Worm (Caenorhabditis elegans) whole organism, L1 larva: ENCODE measurements around the gene C27D9.2.

ENCODE experiments used
- C34B4.2 ChIP-seq: sonication (generic microtip); optimal IDR thresholded peaks from 2 replicates; lab custom pipeline; 2017; ENCODE audit warnings: mild to moderate bottlenecking, missing genetic modification characterization, missing compliant biosample characterization
- F16B12.6 ChIP-seq: fragments of 150-350 bp; optimal IDR thresholded peaks from 2 replicates; lab custom pipeline; 2014; ENCODE audit warnings: missing biosample characterization, missing genetic modification characterization
- alr-1 ChIP-seq: fragments of 200-800 bp; sonication (Bioruptor generic); optimal IDR thresholded peaks from 2 replicates; lab custom pipeline; 2018; ENCODE audit warnings: borderline replicate concordance, mild to moderate bottlenecking, missing genetic modification characterization, missing compliant biosample characterization
- ama-1 ChIP-seq: fragments of 150-350 bp; optimal IDR thresholded peaks from 2 replicates; lab custom pipeline; 2014
- blmp-1 ChIP-seq: fragments of 150-350 bp; optimal IDR thresholded peaks from 2 replicates; lab custom pipeline; 2014; ENCODE audit warnings: missing biosample characterization, missing genetic modification characterization
- ceh-63 ChIP-seq: fragments of 200-800 bp; sonication (Bioruptor generic); optimal IDR thresholded peaks from 2 replicates; lab custom pipeline; 2018; ENCODE audit warnings: mild to moderate bottlenecking, missing genetic modification characterization, missing compliant biosample characterization
- ceh-8 ChIP-seq: fragments of 200-800 bp; sonication (Bioruptor generic); optimal IDR thresholded peaks from 2 replicates; lab custom pipeline; 2018; ENCODE audit warnings: mild to moderate bottlenecking, missing genetic modification characterization, moderate library complexity, missing compliant biosample characterization
- ceh-82 ChIP-seq, 3 experiments: fragments of 150-350 bp in 1 of 3; sonication (generic microtip) in 2 of 3; optimal IDR thresholded peaks; 2 replicates each; lab custom pipeline; 2014 to 2017; ENCODE audit warnings: missing biosample characterization in 3 of 3, missing genetic modification characterization in 3 of 3
- ces-1 ChIP-seq: fragments of 150-350 bp; optimal IDR thresholded peaks from 2 replicates; lab custom pipeline; 2014; ENCODE audit warnings: missing biosample characterization, missing genetic modification reagents, missing genetic modification characterization
- dpl-1 ChIP-seq, 3 experiments: fragments of 150-350 bp in 2 of 3; sonication (generic microtip) in 1 of 3; optimal IDR thresholded peaks; 2 replicates each; lab custom pipeline; 2014 to 2017; ENCODE audit warnings: missing biosample characterization in 3 of 3, missing genetic modification characterization in 3 of 3, missing genetic modification reagents in 3 of 3
- egl-13 ChIP-seq: sonication (generic microtip); optimal IDR thresholded peaks from 2 replicates; lab custom pipeline; 2016; ENCODE audit warnings: missing genotype, missing genetic modification reagents, missing genetic modification characterization, missing compliant biosample characterization
- elt-2 ChIP-seq: sonication (generic microtip); optimal IDR thresholded peaks from 2 replicates; lab custom pipeline; 2016; ENCODE audit warnings: missing genetic modification characterization, mild to moderate bottlenecking, inconsistent platforms, missing compliant biosample characterization, missing genetic modification reagents
- elt-3 ChIP-seq, 6 experiments: fragments of 150-350 bp in 1 of 6; sonication (generic microtip); optimal IDR thresholded peaks; 2 replicates each; lab custom pipeline; 2017 to 2018; ENCODE audit warnings: missing biosample characterization in 6 of 6, missing genetic modification characterization in 6 of 6, inconsistent platforms in 1 of 6
- fkh-10 ChIP-seq: sonication (generic microtip); optimal IDR thresholded peaks from 2 replicates; lab custom pipeline; 2017; ENCODE audit warnings: missing biosample characterization, missing genetic modification reagents, missing genetic modification characterization
- fkh-8 ChIP-seq: sonication (generic microtip); optimal IDR thresholded peaks from 2 replicates; lab custom pipeline; 2016; ENCODE audit warnings: mild to moderate bottlenecking, missing genetic modification characterization, missing compliant biosample characterization
- grh-1 ChIP-seq: fragments of 200-800 bp; sonication (Bioruptor generic); IDR thresholded peaks from 2 replicates; pipeline ENCODE4 v1.3.6; 2022; ENCODE audit warnings: missing genetic modification reagents, missing genetic modification characterization, missing compliant biosample characterization
- hlh-17 ChIP-seq: fragments of 200-800 bp; sonication (Bioruptor generic); optimal IDR thresholded peaks from 2 replicates; lab custom pipeline; 2018; ENCODE audit warnings: missing genetic modification characterization, mild to moderate bottlenecking, missing compliant biosample characterization, moderate library complexity, borderline replicate concordance
- hpl-2 ChIP-seq: fragments of 150-350 bp; optimal IDR thresholded peaks from 2 replicates; lab custom pipeline; 2014; ENCODE audit warnings: missing biosample characterization, missing genetic modification reagents, missing genetic modification characterization
- irx-1 ChIP-seq: sonication (generic microtip); optimal IDR thresholded peaks from 2 replicates; lab custom pipeline; 2016; ENCODE audit warnings: missing genetic modification characterization, missing compliant biosample characterization
- isw-1 ChIP-seq: fragments of 200-800 bp; sonication (Bioruptor generic); IDR thresholded peaks from 2 replicates; pipeline ENCODE4 v1.3.6; 2022; ENCODE audit warnings: missing genetic modification characterization, missing compliant biosample characterization
- lin-14 ChIP-seq: fragments of 200-800 bp; sonication (Bioruptor generic); optimal IDR thresholded peaks from 2 replicates; lab custom pipeline; 2018; ENCODE audit warnings: mild to moderate bottlenecking, missing genetic modification characterization, moderate library complexity, missing compliant biosample characterization
- mab-9 ChIP-seq: fragments of 200-800 bp; sonication (Bioruptor generic); IDR thresholded peaks from 2 replicates; pipeline ENCODE4 v1.3.6; 2022; ENCODE audit warnings: missing genetic modification reagents, missing genetic modification characterization, missing compliant biosample characterization
- mef-2 ChIP-seq: fragments of 150-350 bp; optimal IDR thresholded peaks from 2 replicates; lab custom pipeline; 2014; ENCODE audit warnings: missing biosample characterization, missing genetic modification characterization
- nhr-11 ChIP-seq: fragments of 150-350 bp; optimal IDR thresholded peaks from 2 replicates; lab custom pipeline; 2014; ENCODE audit warnings: missing biosample characterization, missing genetic modification characterization
- nhr-19 ChIP-seq: fragments of 200-800 bp; sonication (Bioruptor generic); conservative IDR thresholded peaks from 2 replicates; pipeline ENCODE4 v1.3.6; 2022; ENCODE audit warnings: missing genetic modification characterization, missing compliant biosample characterization
- nhr-20 ChIP-seq: sonication (generic microtip); optimal IDR thresholded peaks from 2 replicates; lab custom pipeline; 2016; ENCODE audit warnings: mild to moderate bottlenecking, missing genetic modification characterization, missing compliant biosample characterization
- nhr-237 ChIP-seq: fragments of 150-350 bp; optimal IDR thresholded peaks from 2 replicates; lab custom pipeline; 2014; ENCODE audit warnings: missing biosample characterization, missing genetic modification characterization
- nhr-47 ChIP-seq: sonication (generic microtip); optimal IDR thresholded peaks from 2 replicates; lab custom pipeline; 2016; ENCODE audit warnings: mild to moderate bottlenecking, missing genetic modification characterization, moderate library complexity, missing compliant biosample characterization
- nhr-71 ChIP-seq: sonication (generic microtip); optimal IDR thresholded peaks from 2 replicates; lab custom pipeline; 2016; ENCODE audit warnings: mild to moderate bottlenecking, missing genetic modification characterization, moderate library complexity, missing compliant biosample characterization
- nhr-85 ChIP-seq: sonication (generic microtip); peaks from one replicate; lab custom pipeline; 2016; ENCODE audit warnings: missing genetic modification characterization, inconsistent platforms, missing compliant biosample characterization
- pax-3 ChIP-seq: fragments of 200-800 bp; sonication (Bioruptor generic); optimal IDR thresholded peaks from 2 replicates; lab custom pipeline; 2018; ENCODE audit warnings: mild to moderate bottlenecking, missing genetic modification characterization, moderate library complexity, missing compliant biosample characterization
- pqm-1 ChIP-seq: sonication (generic microtip); optimal IDR thresholded peaks from 3 replicates; lab custom pipeline; 2017; ENCODE audit warnings: missing biosample characterization, missing genetic modification characterization
- skn-1 ChIP-seq: fragments of 150-350 bp; optimal IDR thresholded peaks from 2 replicates; lab custom pipeline; 2014; ENCODE audit warnings: missing biosample characterization, missing genetic modification characterization
- snpc-4 ChIP-seq: fragments of 150-350 bp; optimal IDR thresholded peaks from 2 replicates; lab custom pipeline; 2014; ENCODE audit warnings: missing biosample characterization, missing genetic modification characterization
- unc-62 ChIP-seq: fragments of 150-350 bp; optimal IDR thresholded peaks from 2 replicates; lab custom pipeline; 2014; ENCODE audit warnings: missing biosample characterization, missing genetic modification reagents, missing genetic modification characterization
- unc-86 ChIP-seq: sonication (generic microtip); optimal IDR thresholded peaks from 2 replicates; lab custom pipeline; 2016; ENCODE audit warnings: missing genetic modification characterization, missing compliant biosample characterization
- unc-98 ChIP-seq: fragments of 200-800 bp; sonication (Bioruptor generic); IDR thresholded peaks from 2 replicates; pipeline ENCODE4 v1.3.6; 2022; ENCODE audit warnings: missing genetic modification characterization, missing compliant biosample characterization
- vab-15 ChIP-seq: sonication (generic microtip); optimal IDR thresholded peaks from 2 replicates; lab custom pipeline; 2017; ENCODE audit warnings: missing genotype, mild to moderate bottlenecking, missing genetic modification characterization, missing compliant biosample characterization
- xbp-1 ChIP-seq: sonication (generic microtip); optimal IDR thresholded peaks from 2 replicates; lab custom pipeline; 2016; ENCODE audit warnings: missing genetic modification characterization, missing compliant biosample characterization
- zag-1 ChIP-seq: fragments of 150-350 bp; optimal IDR thresholded peaks from 2 replicates; lab custom pipeline; 2014; ENCODE audit warnings: missing biosample characterization, missing genetic modification characterization
- zip-4 ChIP-seq: fragments of 200-800 bp; sonication (Bioruptor generic); optimal IDR thresholded peaks from 2 replicates; lab custom pipeline; 2018; ENCODE audit warnings: mild to moderate bottlenecking, missing genetic modification characterization, moderate library complexity, missing compliant biosample characterization

C27D9.2 gene

DNA sequence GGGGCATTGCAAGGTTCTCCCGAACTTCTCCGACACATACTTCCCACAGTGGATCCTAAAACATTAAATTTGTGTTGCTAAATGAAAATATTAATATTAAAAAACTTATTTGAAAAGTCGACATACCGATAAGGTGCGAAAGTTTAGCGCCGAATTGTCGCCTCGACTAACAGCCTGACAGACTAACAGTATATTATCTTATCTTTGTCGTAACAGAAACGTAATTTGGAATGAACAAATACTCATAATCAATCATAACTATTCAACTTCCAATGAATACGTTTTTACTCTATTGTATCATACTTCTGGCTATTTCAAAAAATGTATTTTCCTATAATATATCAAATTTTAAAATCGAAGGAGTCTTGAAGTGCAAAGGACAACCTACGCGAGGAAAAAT lies 20.3 kb upstream of the C27D9.2 start, which contains the start of gene F26G1.11:
Gene F26G1.11 (plus strand): TSS at position 205 of the 400 bp plus-strand sequence.
- no peak for TF ChIP-seq fkh-10 (GFP tag; lab: Kevin White, UChicago)
- TF ChIP-seq ama-1 (lab: Kevin White, UChicago), result no peak
- no peak for TF ChIP-seq grh-1 (GFP tag; lab: Robert Waterston, UW)
- TF ChIP-seq elt-3 (tag; optimal IDR thresholded peaks at IDR 0.05; lab: Kevin White, UChicago), result peak in 1 of 6 experiments; percentile 34
- TF ChIP-seq unc-86, result no peak
- TF ChIP-seq elt-2 (tag; lab: Kevin White, UChicago), result peak; percentile 94
- no peak for TF ChIP-seq vab-15
- TF ChIP-seq egl-13 (tag; lab: Kevin White, UChicago), result no peak
- TF ChIP-seq zip-4, result no peak
- peak; percentile 31 for TF ChIP-seq blmp-1
- TF ChIP-seq lin-14 (GFP tag; lab: Kevin White, UChicago), result peak; percentile 7
- no peak for TF ChIP-seq mab-9 (GFP tag; lab: Robert Waterston, UW)

DNA sequence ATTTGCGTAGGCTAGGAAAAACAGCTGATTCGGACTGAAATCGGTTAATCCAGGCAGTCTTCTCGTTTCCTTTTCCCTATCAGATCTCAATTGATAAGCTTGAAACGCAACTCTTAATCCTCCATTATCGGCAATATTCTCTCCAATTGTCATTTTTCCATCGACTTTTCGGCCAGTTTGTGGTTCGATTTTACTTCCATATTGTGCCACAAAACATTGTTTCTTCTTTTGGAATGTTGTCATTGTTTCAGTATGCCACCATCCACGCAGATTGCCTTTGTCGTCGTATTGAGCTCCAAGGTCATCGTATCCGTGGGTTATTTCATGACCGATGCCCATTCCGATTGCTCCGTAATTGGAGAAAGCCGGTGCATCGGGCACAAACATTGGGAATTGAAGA lies 19.2 kb upstream of the C27D9.2 start:
- TF ChIP-seq skn-1 (tag; lab: Kevin White, UChicago) (no peak), unc-62 (GFP tag; lab: Kevin White, UChicago) (no peak), F16B12.6 (tag; lab: Kevin White, UChicago) (no peak), nhr-11 (tag; lab: Kevin White, UChicago) (no peak), zag-1 (tag; lab: Kevin White, UChicago) (no peak), zip-4 (no peak), fkh-8 (tag; lab: Kevin White, UChicago) (no peak), lin-14 (GFP tag; lab: Kevin White, UChicago) (no peak), pqm-1 (tag; lab: Kevin White, UChicago) (no peak), nhr-19 (GFP tag; lab: Robert Waterston, UW) (no peak)

DNA sequence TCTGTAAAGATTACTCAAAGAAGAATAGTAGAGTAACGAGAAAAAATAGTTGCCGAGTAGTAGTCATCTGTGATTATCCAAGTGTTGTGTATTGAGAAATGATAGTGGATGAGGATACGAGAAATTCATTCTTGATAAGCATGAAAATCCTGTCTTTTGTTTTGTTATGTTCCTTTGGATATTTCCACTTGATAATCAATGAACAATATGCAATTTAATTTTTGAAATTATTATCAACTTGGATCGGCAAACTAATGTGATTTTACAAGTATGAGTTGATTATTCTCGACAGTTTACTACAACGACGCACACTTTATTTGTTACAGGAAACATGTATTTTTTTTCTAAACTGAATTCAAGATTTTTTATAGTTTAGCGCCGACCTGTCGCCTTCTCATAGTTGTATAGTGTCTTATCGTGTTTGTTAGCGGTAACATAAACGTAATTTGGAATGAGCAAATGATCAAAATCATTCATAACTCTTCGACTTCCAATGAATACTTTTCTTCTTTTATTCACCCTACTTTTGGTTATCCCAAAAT lies 17.3 kb upstream of the C27D9.2 start, which contains the start of the genes F26G1.9 and F26G1.10:
Gene F26G1.9 (minus strand): TSS at position 101 of the 542 bp plus-strand sequence.
Gene F26G1.10 (plus strand): TSS at position 492 of the 542 bp plus-strand sequence.
- no peak for TF ChIP-seq ceh-8 (GFP tag; lab: Kevin White, UChicago)
- no peak for TF ChIP-seq pax-3 (tag; lab: Kevin White, UChicago)
- TF ChIP-seq egl-13 (tag; lab: Kevin White, UChicago), result no peak
- TF ChIP-seq F16B12.6 (tag; lab: Kevin White, UChicago), result no peak
- TF ChIP-seq nhr-237 (tag; lab: Kevin White, UChicago), result no peak
- no peak for TF ChIP-seq C34B4.2
- TF ChIP-seq ces-1 (GFP tag; lab: Kevin White, UChicago), result no peak
- TF ChIP-seq isw-1 (GFP tag; lab: Robert Waterston, UW), result no peak

DNA sequence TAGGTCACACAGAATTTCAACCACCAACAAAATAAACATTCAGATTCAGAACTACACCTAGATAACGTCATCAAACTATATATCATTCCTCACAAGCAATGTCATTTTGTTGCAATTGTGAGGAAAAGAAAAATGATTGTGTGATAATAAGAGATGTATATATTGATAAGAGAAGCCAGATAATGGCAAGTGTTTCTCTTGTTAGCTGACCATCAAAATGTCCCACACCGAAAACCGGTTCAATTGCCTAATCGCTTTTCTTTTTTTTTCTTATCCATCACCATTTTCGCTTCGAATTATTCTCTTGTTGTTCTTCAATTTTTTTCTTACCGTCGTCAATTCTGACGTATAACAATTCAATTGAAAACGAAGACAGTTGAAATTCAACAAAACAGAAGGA lies 15.8 kb upstream of the C27D9.2 start:
- TF ChIP-seq ceh-8 (GFP tag; lab: Kevin White, UChicago) (no peak), zag-1 (tag; lab: Kevin White, UChicago) (no peak), blmp-1 (peak; percentile 86), unc-98 (GFP tag; lab: Robert Waterston, UW) (no peak), alr-1 (tag; lab: Kevin White, UChicago) (no peak), fkh-10 (GFP tag; lab: Kevin White, UChicago) (no peak), nhr-20 (tag; lab: Kevin White, UChicago) (peak; percentile 17), ceh-63 (no peak), lin-14 (GFP tag; lab: Kevin White, UChicago) (peak; percentile 62), hpl-2 (no peak), irx-1 (tag; lab: Kevin White, UChicago) (no peak), nhr-85 (tag; lab: Kevin White, UChicago) (peak; percentile 88), mef-2 (tag; lab: Kevin White, UChicago) (no peak), zip-4 (no peak), C34B4.2 (no peak), xbp-1 (tag; lab: Kevin White, UChicago) (no peak), snpc-4 (no peak), nhr-47 (no peak), ceh-82 (tag; optimal IDR thresholded peaks at IDR 0.05; lab: Kevin White, UChicago) (no peak), dpl-1 (GFP tag; optimal IDR thresholded peaks at IDR 0.05; lab: Kevin White, UChicago) (no peak), hlh-17 (GFP tag; lab: Kevin White, UChicago) (no peak), grh-1 (GFP tag; lab: Robert Waterston, UW) (peak; percentile 53), nhr-71 (tag; lab: Kevin White, UChicago) (no peak), elt-3 (tag; optimal IDR thresholded peaks at IDR 0.05; lab: Kevin White, UChicago) (peak in 4 of 6 experiments; percentile 32 to 92 (median 80))
